Fruit fly (Drosophila melanogaster): ENCODE results near the gene 5PtaseI.
A peak's percentile ranks its signal among the peaks of the same experiment; 100 is the strongest.

5PtaseI gene

DNA sequence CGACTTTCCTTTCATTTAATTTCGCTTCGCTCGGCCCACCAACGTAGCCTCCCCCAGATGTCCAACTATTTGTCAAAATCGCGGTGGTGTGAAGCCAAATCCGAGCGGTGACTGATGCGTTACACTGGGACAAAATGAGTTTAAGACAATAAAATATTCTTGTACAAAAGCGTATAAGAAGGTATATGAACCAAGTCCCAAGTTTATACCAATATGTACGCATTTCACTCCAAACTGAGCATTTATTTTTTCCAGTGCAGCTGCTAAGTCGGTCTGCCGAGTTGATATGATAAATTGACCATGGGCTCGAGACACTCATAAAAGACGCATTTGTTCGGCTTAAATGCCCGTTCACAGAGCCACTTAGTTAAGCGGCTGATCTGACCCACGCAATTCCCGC is 40.2 kb downstream of the 5PtaseI start (continued):
- TF ChIP-seq Vsx1 (GFP tag; optimal IDR thresholded peaks at IDR 0.05) (no peak), wek (GFP tag; optimal IDR thresholded peaks at IDR 0.05) (no peak), Jarid2 (GFP tag; optimal IDR thresholded peaks at IDR 0.05) (no peak), esg (GFP tag; conservative IDR thresholded peaks at IDR 0.05) (no peak), bcd (GFP tag; optimal IDR thresholded peaks at IDR 0.05) (peak; percentile 15), D19A (tag; optimal IDR thresholded peaks at IDR 0.05) (no peak), CG15514 (GFP tag; optimal IDR thresholded peaks at IDR 0.05) (peak; percentile 36), zen2 (GFP tag; IDR thresholded peaks at IDR 0.05; ENCODE audit: partially characterized antibody) (no peak), CG3065 (GFP tag; optimal IDR thresholded peaks at IDR 0.05) (no peak), Sox102F (GFP tag; optimal IDR thresholded peaks at IDR 0.05) (peak; percentile 70), CG10431 (GFP tag; optimal IDR thresholded peaks at IDR 0.05) (no peak), pnt (GFP tag; optimal IDR thresholded peaks at IDR 0.05) (peak; percentile 39), Nf-YB (GFP tag; optimal IDR thresholded peaks at IDR 0.05) (no peak), CG16863 (GFP tag; optimal IDR thresholded peaks at IDR 0.05) (peak; percentile 42), mld (GFP tag; IDR thresholded peaks at IDR 0.05; ENCODE audit: partially characterized antibody) (no peak), CG17829 (tag; optimal IDR thresholded peaks at IDR 0.05) (peak; percentile 33), CG33557 (GFP tag; optimal IDR thresholded peaks at IDR 0.05) (no peak), Lpt (GFP tag; optimal IDR thresholded peaks at IDR 0.05) (no peak), schlank (tag; optimal IDR thresholded peaks at IDR 0.05) (no peak), CG18011 (GFP tag; optimal IDR thresholded peaks at IDR 0.05) (no peak), z (GFP tag; IDR thresholded peaks at IDR 0.05) (no peak), CG6854 (GFP tag; optimal IDR thresholded peaks at IDR 0.05) (no peak), CG15269 (tag; optimal IDR thresholded peaks at IDR 0.05) (peak; percentile 66), eve (GFP tag; optimal IDR thresholded peaks at IDR 0.05) (no peak), Nf-YC (tag; optimal IDR thresholded peaks at IDR 0.05) (no peak), Tbp (GFP tag; optimal IDR thresholded peaks at IDR 0.05) (no peak), CG1602 (GFP tag; optimal IDR thresholded peaks at IDR 0.05) (peak; percentile 37), CG6654 (GFP tag; optimal IDR thresholded peaks at IDR 0.05) (no peak), hb (GFP tag; IDR thresholded peaks at IDR 0.05; ENCODE audit: partially characterized antibody) (no peak), oc (tag; optimal IDR thresholded peaks at IDR 0.05) (peak; percentile 92), luna (GFP tag; optimal IDR thresholded peaks at IDR 0.05) (no peak), nau (GFP tag; optimal IDR thresholded peaks at IDR 0.05) (no peak), CG15696 (tag; optimal IDR thresholded peaks at IDR 0.05) (no peak), CG16779 (GFP tag; IDR thresholded peaks at IDR 0.05) (no peak), CG11247 (GFP tag; IDR thresholded peaks at IDR 0.05) (peak; percentile 49; the same call in 1 of the 2 replicates), Blimp-1 (GFP tag; optimal IDR thresholded peaks at IDR 0.05) (peak; percentile 65), sisA (GFP tag; IDR thresholded peaks at IDR 0.05) (peak; percentile 53), klu (GFP tag; IDR thresholded peaks at IDR 0.05) (no peak), sqz (GFP tag; optimal IDR thresholded peaks at IDR 0.05) (no peak), Oaz (GFP tag; IDR thresholded peaks at IDR 0.05) (no peak), CG1233 (GFP tag; optimal IDR thresholded peaks at IDR 0.05) (peak; percentile 25), Abd-B (GFP tag; optimal IDR thresholded peaks at IDR 0.05) (peak; percentile 55), CG13296 (GFP tag; optimal IDR thresholded peaks at IDR 0.05) (no peak), HLH3B (GFP tag; IDR thresholded peaks at IDR 0.05) (peak; percentile 60), Trl (optimal IDR thresholded peaks at IDR 0.05) (no peak), Trl (GFP tag; optimal IDR thresholded peaks at IDR 0.05) (peak; percentile 6), CG15011 (GFP tag; optimal IDR thresholded peaks at IDR 0.05) (no peak), pb (GFP tag; optimal IDR thresholded peaks at IDR 0.05) (no peak), Oli (tag; optimal IDR thresholded peaks at IDR 0.05) (peak; percentile 69), CG12219 (GFP tag; optimal IDR thresholded peaks at IDR 0.05) (peak; percentile 49), Med (GFP tag) (peak; percentile 93)
